Fruit fly (Drosophila melanogaster) whole organism, embryonic: Measurements from ENCODE around the gene CG3091.
A peak's percentile ranks its signal among the peaks of the same experiment; 100 is the strongest.

Source experiments
- Asciz ChIP-seq: fragments of 200-800 bp; sonication (Bioruptor generic); optimal IDR thresholded peaks from 2 replicates; lab custom pipeline; 2017; ENCODE audit warnings: missing biosample characterization, mild to moderate bottlenecking, missing genetic modification characterization, missing genetic modification reagents
- Atf-2 ChIP-seq: fragments of 200-800 bp; sonication (Bioruptor generic); optimal IDR thresholded peaks from 2 replicates; lab custom pipeline; 2016; ENCODE audit warnings: missing biosample characterization, missing genetic modification characterization
- CG10321 ChIP-seq: fragments of 200-800 bp; sonication (Bioruptor generic); IDR thresholded peaks from 2 replicates; pipeline ENCODE4 v1.3.6; 2022; ENCODE audit warnings: missing biosample characterization, missing genetic modification characterization
- CG10979 ChIP-seq: fragments of 200-800 bp; sonication (Bioruptor generic); optimal IDR thresholded peaks from 2 replicates; lab custom pipeline; 2018; ENCODE audit warnings: missing biosample characterization, mild to moderate bottlenecking, missing genetic modification characterization, moderate library complexity
- CG13123 ChIP-seq: fragments of 200-800 bp; sonication (Bioruptor generic); optimal IDR thresholded peaks from 2 replicates; lab custom pipeline; 2016; ENCODE audit warnings: missing biosample characterization, missing genetic modification characterization
- CG13287 ChIP-seq: fragments of 200-800 bp; sonication (Bioruptor generic); IDR thresholded peaks from 2 replicates; pipeline ENCODE4 v1.3.6; 2022; ENCODE audit warnings: missing biosample characterization, missing genetic modification characterization; ENCODE audit not compliant: partially characterized antibody
- CG13894 ChIP-seq: fragments of 200-800 bp; sonication (Bioruptor generic); optimal IDR thresholded peaks from 3 replicates; lab custom pipeline; 2018; ENCODE audit warnings: missing biosample characterization, mild to moderate bottlenecking, missing genetic modification characterization, moderate library complexity
- CG1792 ChIP-seq: fragments of 200-800 bp; sonication (Bioruptor generic); optimal IDR thresholded peaks from 2 replicates; lab custom pipeline; 2016; ENCODE audit warnings: missing biosample characterization, missing genetic modification characterization
- CG1832 ChIP-seq: fragments of 200-800 bp; sonication (Bioruptor generic); optimal IDR thresholded peaks from 2 replicates; lab custom pipeline; 2017; ENCODE audit warnings: missing biosample characterization, mild to moderate bottlenecking, missing genetic modification characterization, inconsistent platforms
- CG32767 ChIP-seq: fragments of 200-800 bp; sonication (Bioruptor generic); IDR thresholded peaks from 2 replicates; pipeline ENCODE4 v1.3.6; 2022; ENCODE audit warnings: missing biosample characterization, missing genetic modification characterization
- CG32772 ChIP-seq: fragments of 200-800 bp; sonication (Bioruptor generic); IDR thresholded peaks from 2 replicates; pipeline ENCODE4 v1.3.6; 2022; ENCODE audit warnings: missing biosample characterization, missing genetic modification characterization
- CG34376 ChIP-seq: fragments of 200-800 bp; sonication (Bioruptor generic); optimal IDR thresholded peaks from 2 replicates; lab custom pipeline; 2018; ENCODE audit warnings: missing biosample characterization, mild to moderate bottlenecking, missing genetic modification characterization
- CG34422 ChIP-seq: fragments of 200-800 bp; sonication (Bioruptor generic); IDR thresholded peaks from 3 replicates; pipeline ENCODE4 v1.3.6; 2022; ENCODE audit warnings: missing biosample characterization, missing genetic modification characterization
- CG6791 ChIP-seq: fragments of 200-800 bp; sonication (Bioruptor generic); IDR thresholded peaks from 3 replicates; pipeline ENCODE4 v1.3.6; 2022; ENCODE audit warnings: missing biosample characterization, missing genetic modification characterization; ENCODE audit not compliant: partially characterized antibody
- CG7745 ChIP-seq: fragments of 200-800 bp; sonication (Bioruptor generic); optimal IDR thresholded peaks from 2 replicates; lab custom pipeline; 2018; ENCODE audit warnings: missing biosample characterization, mild to moderate bottlenecking, missing genetic modification characterization, moderate library complexity
- CG7987 ChIP-seq: fragments of 200-800 bp; sonication (Bioruptor generic); optimal IDR thresholded peaks from 2 replicates; lab custom pipeline; 2018; ENCODE audit warnings: missing biosample characterization, mild to moderate bottlenecking, missing genetic modification characterization, moderate library complexity
- CG9727 ChIP-seq: fragments of 200-800 bp; sonication (Bioruptor generic); optimal IDR thresholded peaks from 3 replicates; lab custom pipeline; 2017; ENCODE audit warnings: missing biosample characterization, mild to moderate bottlenecking, missing genetic modification characterization
- CG9932 ChIP-seq: fragments of 200-800 bp; sonication (Bioruptor generic); IDR thresholded peaks from 2 replicates; pipeline ENCODE4 v1.3.6; 2022; ENCODE audit warnings: missing biosample characterization, missing genetic modification characterization
- CkIIα-i1 ChIP-seq: fragments of 200-800 bp; sonication (Bioruptor generic); IDR thresholded peaks from 2 replicates; pipeline ENCODE4 v1.3.6; 2022; ENCODE audit warnings: missing biosample characterization, missing genetic modification characterization
- Dref ChIP-seq: fragments of 200-800 bp; sonication (Bioruptor generic); IDR thresholded peaks from 2 replicates; pipeline ENCODE4 v1.3.6; 2022; ENCODE audit warnings: missing biosample characterization, missing genetic modification characterization
- Drgx ChIP-seq: fragments of 200-800 bp; sonication (Bioruptor generic); IDR thresholded peaks from 2 replicates; pipeline ENCODE4 v1.3.6; 2022; ENCODE audit warnings: missing biosample characterization, missing genetic modification characterization
- Elba2 ChIP-seq: fragments of 200-800 bp; sonication (Bioruptor generic); optimal IDR thresholded peaks from 3 replicates; lab custom pipeline; 2016; ENCODE audit warnings: missing biosample characterization, missing genetic modification characterization
- HLH54F ChIP-seq: fragments of 200-800 bp; sonication (Bioruptor generic); optimal IDR thresholded peaks from 3 replicates; lab custom pipeline; 2016; ENCODE audit warnings: missing biosample characterization, missing genetic modification characterization
- Hand ChIP-seq: fragments of 200-800 bp; sonication (Bioruptor generic); optimal IDR thresholded peaks from 2 replicates; lab custom pipeline; 2017; ENCODE audit warnings: mild to moderate bottlenecking, missing biosample characterization, missing genetic modification reagents, missing genetic modification characterization
- Hsf ChIP-seq: fragments of 200-800 bp; sonication (Bioruptor generic); optimal IDR thresholded peaks from 3 replicates; lab custom pipeline; 2016; ENCODE audit warnings: missing biosample characterization, missing genetic modification characterization
- MBD-R2 ChIP-seq: fragments of 200-800 bp; sonication (Bioruptor generic); IDR thresholded peaks from 2 replicates; pipeline ENCODE4 v1.3.6; 2022; ENCODE audit warnings: missing biosample characterization, missing genetic modification characterization
- MTF-1 ChIP-seq: fragments of 200-800 bp; sonication (Bioruptor generic); optimal IDR thresholded peaks from 2 replicates; lab custom pipeline; 2018; ENCODE audit warnings: missing biosample characterization, mild to moderate bottlenecking, missing genetic modification characterization, borderline replicate concordance
- Max ChIP-seq: fragments of 200-800 bp; sonication (Bioruptor generic); optimal IDR thresholded peaks from 2 replicates; lab custom pipeline; 2016; ENCODE audit warnings: missing biosample characterization, mild to moderate bottlenecking, missing genetic modification characterization
- Med ChIP-seq: fragments of 200-800 bp; sonication (Bioruptor generic); peaks from one replicate; lab custom pipeline; 2016; ENCODE audit warnings: missing biosample characterization, missing genetic modification characterization, mild to moderate bottlenecking, inconsistent platforms, moderate library complexity
- NC2α ChIP-seq: fragments of 200-800 bp; sonication (Bioruptor generic); optimal IDR thresholded peaks from 2 replicates; lab custom pipeline; 2016; ENCODE audit warnings: missing biosample characterization, missing genetic modification characterization
- Pdp1 ChIP-seq, 2 experiments: fragments of 200-800 bp; sonication (Bioruptor generic); optimal IDR thresholded peaks; 3 replicates each; lab custom pipeline; 2016; ENCODE audit warnings: missing biosample characterization in 2 of 2, missing genetic modification characterization in 2 of 2, mild to moderate bottlenecking in 1 of 2, moderate library complexity in 1 of 2
- TFAM ChIP-seq: fragments of 200-800 bp; sonication (Bioruptor generic); optimal IDR thresholded peaks from 2 replicates; lab custom pipeline; 2017; ENCODE audit warnings: missing biosample characterization, missing genetic modification characterization, inconsistent platforms
- Tbp ChIP-seq: fragments of >200 bp; optimal IDR thresholded peaks from 2 replicates; lab custom pipeline; 2018; ENCODE audit warnings: missing biosample characterization, missing genetic modification characterization
- YL-1 ChIP-seq: fragments of 200-800 bp; sonication (Bioruptor generic); optimal IDR thresholded peaks from 3 replicates; lab custom pipeline; 2017; ENCODE audit warnings: missing biosample characterization, mild to moderate bottlenecking, missing genetic modification characterization
- ac ChIP-seq: fragments of 200-800 bp; sonication (Bioruptor generic); optimal IDR thresholded peaks from 3 replicates; lab custom pipeline; 2017; ENCODE audit warnings: missing biosample characterization, mild to moderate bottlenecking, missing genetic modification characterization
- amos ChIP-seq: fragments of 200-800 bp; sonication (Bioruptor generic); IDR thresholded peaks from 2 replicates; pipeline ENCODE4 v1.3.6; 2022; ENCODE audit warnings: missing biosample characterization, missing genetic modification characterization; ENCODE audit not compliant: partially characterized antibody
- bbx ChIP-seq: fragments of 200-800 bp; sonication (Bioruptor generic); IDR thresholded peaks from 2 replicates; pipeline ENCODE4 v1.3.6; 2022; ENCODE audit warnings: missing biosample characterization, missing genetic modification characterization; ENCODE audit not compliant: partially characterized antibody
- crol ChIP-seq: fragments of 200-800 bp; sonication (Bioruptor generic); IDR thresholded peaks from 2 replicates; pipeline ENCODE4 v1.3.6; 2022; ENCODE audit warnings: missing biosample characterization, missing genetic modification characterization
- hth ChIP-seq: fragments of >200 bp; optimal IDR thresholded peaks from 2 replicates; lab custom pipeline; 2017; ENCODE audit warnings: inconsistent platforms
- ind ChIP-seq: fragments of 200-800 bp; sonication (Bioruptor generic); optimal IDR thresholded peaks from 3 replicates; lab custom pipeline; 2016; ENCODE audit warnings: missing biosample characterization, missing genetic modification characterization
- inv ChIP-seq: fragments of 200-800 bp; sonication (Bioruptor generic); IDR thresholded peaks from 2 replicates; pipeline ENCODE4 v1.3.6; 2022; ENCODE audit warnings: missing biosample characterization, missing genetic modification characterization; ENCODE audit not compliant: partially characterized antibody
- kah ChIP-seq: fragments of 200-800 bp; sonication (Bioruptor generic); optimal IDR thresholded peaks from 2 replicates; lab custom pipeline; 2018; ENCODE audit warnings: missing biosample characterization, mild to moderate bottlenecking, missing genetic modification characterization
- kay ChIP-seq: fragments of 200-800 bp; sonication (Bioruptor generic); optimal IDR thresholded peaks from 2 replicates; lab custom pipeline; 2016; ENCODE audit warnings: missing biosample characterization, missing genetic modification characterization
- pfk ChIP-seq: fragments of 200-800 bp; sonication (Bioruptor generic); optimal IDR thresholded peaks from 2 replicates; lab custom pipeline; 2018; ENCODE audit warnings: missing biosample characterization, mild to moderate bottlenecking, missing genetic modification characterization, moderate library complexity
- sd ChIP-seq: fragments of 200-800 bp; sonication (Bioruptor generic); optimal IDR thresholded peaks from 3 replicates; lab custom pipeline; 2018; ENCODE audit warnings: missing biosample characterization, mild to moderate bottlenecking, missing genetic modification characterization, moderate library complexity
- trh ChIP-seq: fragments of 200-800 bp; sonication (Bioruptor generic); optimal IDR thresholded peaks from 2 replicates; lab custom pipeline; 2016; ENCODE audit warnings: missing biosample characterization, missing genetic modification characterization
- z ChIP-seq: fragments of 200-800 bp; sonication (Bioruptor generic); IDR thresholded peaks from 3 replicates; pipeline ENCODE4 v1.3.6; 2022; ENCODE audit warnings: missing biosample characterization, missing genetic modification characterization

Gene CG3091

DNA sequence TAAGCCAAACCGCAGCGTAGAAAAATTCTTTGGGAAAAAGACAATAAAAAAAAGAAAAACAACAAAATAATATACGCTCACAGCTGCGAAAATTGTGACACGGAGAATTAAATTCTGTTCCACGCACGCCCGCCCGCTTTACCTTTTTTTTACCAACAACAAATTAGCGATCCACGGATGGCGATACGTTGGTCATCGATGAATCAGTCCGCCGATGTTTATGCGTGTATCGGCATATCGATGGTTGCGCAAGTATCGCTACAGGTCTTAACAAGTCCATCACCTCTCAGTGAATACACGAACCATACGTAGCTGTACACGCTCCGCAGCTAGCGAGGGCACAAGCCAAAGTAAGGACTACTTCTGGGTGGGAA lies 16.5 kb upstream of the CG3091 start, which contains the start of gene CG2924 (continued):
- TF ChIP-seq Atf-2 (GFP tag; lab: Kevin White, UChicago): peak; percentile 6
- TF ChIP-seq CG1792 (GFP tag; lab: Kevin White, UChicago): peak; percentile 60
- TF ChIP-seq inv (GFP tag; lab: Robert Waterston, UW): peak; percentile 100
- TF ChIP-seq Max (GFP tag; lab: Kevin White, UChicago): peak; percentile 51
- TF ChIP-seq CG13123 (GFP tag; lab: Kevin White, UChicago): no peak
- peak; percentile 100 for TF ChIP-seq bbx (GFP tag; lab: Robert Waterston, UW)
- peak; percentile 44 for TF ChIP-seq Hsf (GFP tag; lab: Kevin White, UChicago)
- TF ChIP-seq MBD-R2 (GFP tag; lab: Robert Waterston, UW): peak; percentile 70
- TF ChIP-seq ind: peak; percentile 59
- TF ChIP-seq HLH54F (GFP tag; lab: Kevin White, UChicago): peak; percentile 78
- TF ChIP-seq CG7745 (tag; lab: Kevin White, UChicago): no peak
- peak; percentile 23 for TF ChIP-seq Asciz (GFP tag; lab: Kevin White, UChicago)
- TF ChIP-seq CG7987 (GFP tag; lab: Kevin White, UChicago): peak; percentile 53
- TF ChIP-seq Elba2 (GFP tag; lab: Kevin White, UChicago): no peak
- peak; percentile 6 for TF ChIP-seq NC2α

DNA sequence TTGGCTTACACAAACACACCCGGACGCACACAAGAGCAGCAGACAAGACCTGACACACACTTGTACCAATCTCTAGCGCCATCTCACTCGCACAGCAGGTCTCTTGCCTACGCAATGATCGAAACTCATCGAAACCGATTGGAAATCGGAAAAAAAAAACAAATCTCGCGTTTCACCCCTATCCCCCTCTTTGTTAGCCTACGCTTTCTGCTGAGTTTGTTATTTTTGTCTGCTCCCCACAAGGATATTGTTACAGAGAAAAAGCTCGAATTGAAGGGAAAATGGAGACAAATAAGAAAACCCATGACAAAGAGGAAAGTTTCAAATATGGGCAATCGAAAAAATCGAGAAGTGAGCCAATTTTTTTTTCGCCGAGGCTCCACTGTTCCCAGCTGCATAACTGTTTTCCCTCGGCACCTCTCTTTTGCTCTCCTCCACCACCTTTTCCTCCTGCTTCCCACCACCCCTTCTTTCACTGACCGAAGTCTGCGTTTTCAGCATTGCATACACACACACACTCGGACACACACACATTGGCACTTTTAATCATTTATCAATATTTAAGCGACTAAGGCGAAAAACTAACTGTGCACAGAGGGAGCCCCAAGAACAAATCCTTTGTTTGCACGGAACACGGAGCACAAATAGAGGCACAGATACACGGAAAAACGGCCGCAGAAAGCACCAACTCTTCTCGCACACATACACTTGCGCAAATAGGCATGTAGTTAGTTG lies 16.0 kb upstream of the CG3091 start:
- TF ChIP-seq kah (GFP tag; lab: Kevin White, UChicago): no peak
- 0 out of 2 replicates have a peak, but pooled peaks have one; percentile 9 for TF ChIP-seq CG9932 (GFP tag; lab: Robert Waterston, UW)
- no peak for TF ChIP-seq pfk (GFP tag; lab: Kevin White, UChicago)
- 0 out of 3 replicates have a peak, but pooled peaks have one; percentile 23 for TF ChIP-seq CG6791 (GFP tag; lab: Robert Waterston, UW)
- peak; percentile 73 for TF ChIP-seq crol (GFP tag; lab: Robert Waterston, UW)
- TF ChIP-seq Drgx (GFP tag; lab: Robert Waterston, UW): peak; percentile 56
- peak; percentile 73; the same call in 1 of the 2 replicates for TF ChIP-seq CG10321 (GFP tag; lab: Robert Waterston, UW)
- peak; percentile 11 for TF ChIP-seq Hand (GFP tag; lab: Kevin White, UChicago)
- 0 out of 2 replicates have a peak, but pooled peaks have one; percentile 16 for TF ChIP-seq bbx (GFP tag; lab: Robert Waterston, UW)
- no peak for TF ChIP-seq z (GFP tag; lab: Robert Waterston, UW)
- peak; percentile 58 for TF ChIP-seq Med (GFP tag; lab: Kevin White, UChicago)
- no peak for TF ChIP-seq TFAM (GFP tag; lab: Kevin White, UChicago)
- 0 out of 3 replicates have a peak, but pooled peaks have one; percentile 17 for TF ChIP-seq CG34422
- TF ChIP-seq CG32767 (GFP tag; lab: Robert Waterston, UW): 0 out of 2 replicates have a peak, but pooled peaks have one; percentile 8
- TF ChIP-seq CG10979 (tag; lab: Kevin White, UChicago): no peak
- TF ChIP-seq kay: no peak
- peak in 1 of 2 experiments; percentile 59 for TF ChIP-seq Pdp1 (GFP tag; optimal IDR thresholded peaks at IDR 0.05; lab: Kevin White, UChicago)
- no peak for TF ChIP-seq CG13123 (GFP tag; lab: Kevin White, UChicago)
- no peak for TF ChIP-seq CG9727 (GFP tag; lab: Kevin White, UChicago)
- TF ChIP-seq CkIIα-i1 (GFP tag; lab: Robert Waterston, UW): no peak
- no peak for TF ChIP-seq Tbp
- TF ChIP-seq CG13894 (tag; lab: Kevin White, UChicago): peak; percentile 8
- TF ChIP-seq amos: no peak; the same call in 1 of the 2 replicates
- peak; percentile 50; the same call in 1 of the 2 replicates for TF ChIP-seq CG32772 (GFP tag; lab: Robert Waterston, UW)
- TF ChIP-seq sd (tag; lab: Kevin White, UChicago): no peak
- TF ChIP-seq CG34376 (GFP tag; lab: Kevin White, UChicago): no peak
- no peak for TF ChIP-seq hth (lab: Kevin White, UChicago)
- TF ChIP-seq CG1832 (GFP tag; lab: Kevin White, UChicago): peak; percentile 50
- TF ChIP-seq CG13287: peak; percentile 22; the same call in 1 of the 2 replicates
- peak; percentile 57 for TF ChIP-seq Dref (GFP tag; lab: Robert Waterston, UW)
- peak; percentile 8 for TF ChIP-seq YL-1 (GFP tag; lab: Kevin White, UChicago)
- TF ChIP-seq MTF-1 (GFP tag; lab: Kevin White, UChicago): peak; percentile 2
- no peak for TF ChIP-seq ac (GFP tag; lab: Kevin White, UChicago)
- TF ChIP-seq trh: no peak
